Worm (Caenorhabditis elegans): ENCODE measurements around the gene C45G9.14.
A peak's percentile ranks its signal among the peaks of the same experiment; 100 is the strongest.
"Not testable (repeated sequence)": the region's sequence is repeated elsewhere in the genome, so short reads cannot be mapped to it uniquely, and the experiment has no call there.

Gene C45G9.14

ce11 chrIII:5047175-5047574, 2.4 kb downstream of the C45G9.14 start, which contains the start of gene txbp-3 (continued):
- TF ChIP-seq unc-39 (tag; optimal IDR thresholded peaks at IDR 0.05), result no peak
- no peak for TF ChIP-seq fkh-2 (tag; optimal IDR thresholded peaks at IDR 0.05)
- TF ChIP-seq nhr-76 (tag; optimal IDR thresholded peaks at IDR 0.05), result no peak
- peak; percentile 0 for TF ChIP-seq pqm-1 (tag; optimal IDR thresholded peaks at IDR 0.05)
- no peak for TF ChIP-seq daf-12 (tag; optimal IDR thresholded peaks at IDR 0.05)
- TF ChIP-seq pha-4 (tag; optimal IDR thresholded peaks at IDR 0.05), result peak; percentile 32

ce11 chrIII:5047740-5048139, 2.9 kb downstream of the C45G9.14 start, which contains the start of gene C45G9.5:
Gene C45G9.5, plus strand, starts transcription at chrIII:5048117.
- TF ChIP-seq ztf-4 (tag; optimal IDR thresholded peaks at IDR 0.05), result no peak
- TF ChIP-seq ceh-28 (tag; optimal IDR thresholded peaks at IDR 0.05), result no peak
- no peak for TF ChIP-seq ZK546.5 (tag; optimal IDR thresholded peaks at IDR 0.05)
- TF ChIP-seq lsy-12 (tag; optimal IDR thresholded peaks at IDR 0.05), result no peak
- no peak for TF ChIP-seq fkh-10 (GFP tag; optimal IDR thresholded peaks at IDR 0.05)
- TF ChIP-seq nhr-12 (tag; optimal IDR thresholded peaks at IDR 0.05), result no peak
- TF ChIP-seq ceh-16 (tag; optimal IDR thresholded peaks at IDR 0.05), result no peak
- TF ChIP-seq egl-5 (tag; optimal IDR thresholded peaks at IDR 0.05), result no peak
- no peak for TF ChIP-seq lin-39 (tag; optimal IDR thresholded peaks at IDR 0.05)
- no peak for TF ChIP-seq fos-1 (tag; optimal IDR thresholded peaks at IDR 0.05)
- no peak for TF ChIP-seq elt-2 (tag; optimal IDR thresholded peaks at IDR 0.05)

DNA sequence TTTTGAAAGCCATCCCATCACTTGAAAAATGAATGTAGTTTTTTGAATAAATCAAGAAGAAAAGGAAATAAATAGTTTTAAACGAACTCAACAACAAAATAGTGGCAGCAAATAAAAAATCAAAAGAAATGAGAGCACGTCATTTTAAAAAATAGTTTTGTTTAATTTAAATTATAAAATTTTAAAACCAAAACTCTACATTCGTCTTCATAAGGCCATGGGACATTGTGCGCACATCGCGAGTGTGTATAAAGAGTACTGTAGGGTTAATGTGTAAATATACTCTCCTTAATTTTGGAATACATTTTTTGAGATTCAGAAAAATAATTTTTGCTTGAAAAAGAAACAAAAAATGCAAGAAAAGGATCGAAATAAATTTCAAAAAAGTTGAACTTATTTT, 7.1 kb downstream of the C45G9.14 start, which contains the start of gene C45G9.15:
Gene C45G9.15, minus strand, starts transcription at position 101 of the 400 bp plus-strand sequence.
- TF ChIP-seq zag-1 (tag; optimal IDR thresholded peaks at IDR 0.05) (no peak), elt-1 (tag; optimal IDR thresholded peaks at IDR 0.05) (no peak), elt-2 (tag; optimal IDR thresholded peaks at IDR 0.05) (no peak), nhr-12 (tag; optimal IDR thresholded peaks at IDR 0.05) (no peak), ztf-4 (tag; optimal IDR thresholded peaks at IDR 0.05) (no peak), unc-62 (GFP tag; optimal IDR thresholded peaks at IDR 0.05) (no peak), ceh-28 (tag; optimal IDR thresholded peaks at IDR 0.05) (no peak), nhr-11 (tag; optimal IDR thresholded peaks at IDR 0.05) (no peak), ceh-9 (tag; optimal IDR thresholded peaks at IDR 0.05) (no peak), lin-15B (tag; optimal IDR thresholded peaks at IDR 0.05) (no peak), egl-27 (tag; optimal IDR thresholded peaks at IDR 0.05) (no peak), pqm-1 (tag; optimal IDR thresholded peaks at IDR 0.05) (no peak), ceh-16 (tag; optimal IDR thresholded peaks at IDR 0.05) (no peak), eor-1 (tag; optimal IDR thresholded peaks at IDR 0.05) (no peak), nhr-25 (tag; optimal IDR thresholded peaks at IDR 0.05) (no peak), R02D3.7 (tag; optimal IDR thresholded peaks at IDR 0.05) (no peak), nhr-237 (tag; optimal IDR thresholded peaks at IDR 0.05) (no peak), fos-1 (tag; optimal IDR thresholded peaks at IDR 0.05) (no peak)

DNA sequence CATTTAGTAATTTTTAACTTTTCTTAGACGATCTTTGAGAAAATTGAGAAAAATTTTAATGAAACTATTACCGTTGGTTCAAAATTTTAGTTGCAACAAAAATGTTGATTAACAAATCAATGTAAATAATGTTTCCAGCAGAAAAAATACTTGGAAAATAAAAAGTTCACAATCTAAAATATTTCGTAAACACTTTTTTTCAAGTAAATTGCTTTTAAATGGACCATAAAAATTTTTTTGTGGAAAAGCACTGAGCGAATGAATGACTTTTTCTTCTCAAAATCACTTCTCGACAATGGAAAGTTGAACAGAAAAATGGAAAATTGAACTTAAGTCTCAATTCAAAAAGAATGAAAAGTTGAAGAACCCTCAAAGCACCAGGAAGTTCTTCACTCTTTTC, 8.7 kb downstream of the C45G9.14 start, which contains the start of gene C45G9.8:
Gene C45G9.8, minus strand, starts transcription at position 101 of the 400 bp plus-strand sequence.
- TF ChIP-seq egl-27 (tag; optimal IDR thresholded peaks at IDR 0.05), result no peak
- no peak for TF ChIP-seq R02D3.7 (tag; optimal IDR thresholded peaks at IDR 0.05)
- no peak for TF ChIP-seq fos-1 (tag; optimal IDR thresholded peaks at IDR 0.05)
- no peak for TF ChIP-seq daf-12 (tag; optimal IDR thresholded peaks at IDR 0.05)
- TF ChIP-seq tbx-2 (tag; optimal IDR thresholded peaks at IDR 0.05), result no peak
- no peak for TF ChIP-seq unc-39 (tag; optimal IDR thresholded peaks at IDR 0.05)
- TF ChIP-seq egl-5 (tag; optimal IDR thresholded peaks at IDR 0.05), result no peak

ce11 chrIII:5055709-5056108, 10.9 kb downstream of the C45G9.14 start, which contains the start of gene C45G9.9:
Gene C45G9.9, minus strand, starts transcription at chrIII:5055809.
- not testable (repeated sequence) for TF ChIP-seq lin-15B (tag; optimal IDR thresholded peaks at IDR 0.05); egl-27 (tag; optimal IDR thresholded peaks at IDR 0.05); nhr-43 (tag; optimal IDR thresholded peaks at IDR 0.05; ENCODE audit: poor library complexity, severe bottlenecking)

- TF ChIP-seq fkh-10 (GFP tag; optimal IDR thresholded peaks at IDR 0.05) (no peak), nhr-23 (tag; optimal IDR thresholded peaks at IDR 0.05) (no peak), sea-2 (GFP tag; optimal IDR thresholded peaks at IDR 0.05) (no peak), ceh-16 (tag; optimal IDR thresholded peaks at IDR 0.05) (no peak), hmg-11 (tag; optimal IDR thresholded peaks at IDR 0.05) (no peak), aly-2 (tag; optimal IDR thresholded peaks at IDR 0.05) (no peak), nhr-77 (tag; optimal IDR thresholded peaks at IDR 0.05) (no peak), elt-1 (tag; optimal IDR thresholded peaks at IDR 0.05) (no peak), egl-5 (tag; optimal IDR thresholded peaks at IDR 0.05) (no peak), ama-1 (optimal IDR thresholded peaks at IDR 0.05) (no peak), nhr-76 (tag; optimal IDR thresholded peaks at IDR 0.05) (no peak), ztf-11 (tag; optimal IDR thresholded peaks at IDR 0.05) (no peak), jun-1 (tag; optimal IDR thresholded peaks at IDR 0.05) (no peak), skn-1 (tag; optimal IDR thresholded peaks at IDR 0.05) (no peak), nhr-28 (tag; optimal IDR thresholded peaks at IDR 0.05) (no peak), egl-27 (tag; optimal IDR thresholded peaks at IDR 0.05) (no peak), fkh-2 (tag; optimal IDR thresholded peaks at IDR 0.05) (no peak), ceh-28 (tag; optimal IDR thresholded peaks at IDR 0.05) (no peak)
These were observed 17.0 kb downstream of the C45G9.14 start, which contains the start of gene C45G9.10 for ce11 chrIII:5061798-5062197. Gene C45G9.10, minus strand, starts transcription at chrIII:5061898.
